Worm (Caenorhabditis elegans): Measurements from ENCODE around the gene nhr-177.
"Not testable (repeated sequence)": the region's sequence is repeated elsewhere in the genome, so short reads cannot be mapped to it uniquely, and the experiment has no call there.

Gene nhr-177

DNA sequence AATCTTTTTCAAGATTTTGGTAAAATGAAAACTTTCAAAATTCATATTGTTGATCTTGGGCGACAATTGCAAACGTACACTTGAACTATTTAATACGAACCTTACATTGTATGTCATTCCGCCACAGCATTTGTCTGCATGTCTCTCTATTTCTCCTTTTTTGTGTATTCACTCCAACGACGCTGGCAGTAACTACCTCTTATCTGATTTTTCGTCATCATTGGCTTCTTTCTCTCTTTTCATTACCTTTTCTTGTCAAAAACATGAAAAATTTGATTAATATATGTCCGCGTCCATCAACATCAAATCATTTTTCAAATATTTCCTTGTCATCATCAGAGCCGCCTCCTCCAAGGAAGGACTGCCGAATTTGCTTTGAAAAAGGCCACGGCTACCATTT lies at the start of gene nhr-177:
Gene nhr-177, plus strand, starts transcription at position 167 of the 400 bp plus-strand sequence.
- peak; percentile 63 for TF ChIP-seq dmd-6 (GFP tag; IDR thresholded peaks at IDR 0.05)
- TF ChIP-seq mdt-29 (GFP tag; IDR thresholded peaks at IDR 0.05) = no peak
- peak; percentile 56; the same call in 1 of the 2 replicates for TF ChIP-seq php-3 (GFP tag; IDR thresholded peaks at IDR 0.05)
- no peak for TF ChIP-seq lir-3 (tag; optimal IDR thresholded peaks at IDR 0.05)
- peak; percentile 51 for TF ChIP-seq hlh-11 (tag; optimal IDR thresholded peaks at IDR 0.05)
- TF ChIP-seq daf-8 (GFP tag; IDR thresholded peaks at IDR 0.05) = no peak
- TF ChIP-seq cey-2 (tag; optimal IDR thresholded peaks at IDR 0.05; ENCODE audit: borderline replicate concordance, insufficient read depth) = no peak
- TF ChIP-seq unc-62 (GFP tag; optimal IDR thresholded peaks at IDR 0.05 in 1 of 2) = peak in 1 of 2 experiments; percentile 35
- no peak for TF ChIP-seq unc-62 (tag; optimal IDR thresholded peaks at IDR 0.05)
- peak; percentile 16 for TF ChIP-seq nhr-77 (tag; optimal IDR thresholded peaks at IDR 0.05)
- no peak for TF ChIP-seq daf-16 (GFP tag; optimal IDR thresholded peaks at IDR 0.05)
- TF ChIP-seq daf-16 (tag; optimal IDR thresholded peaks at IDR 0.05) = peak; percentile 81
- TF ChIP-seq nhr-28 (tag; optimal IDR thresholded peaks at IDR 0.05) = peak; percentile 89
- no peak for TF ChIP-seq D1046.2 (GFP tag; IDR thresholded peaks at IDR 0.05)
- TF ChIP-seq lim-7 (GFP tag; IDR thresholded peaks at IDR 0.05) = no peak
- TF ChIP-seq egl-43 (GFP tag; IDR thresholded peaks at IDR 0.05) = no peak
- no peak for TF ChIP-seq daf-19 (GFP tag; conservative IDR thresholded peaks at IDR 0.05)
- TF ChIP-seq ctbp-1 (GFP tag; IDR thresholded peaks at IDR 0.05) = no peak
- peak; percentile 5 for TF ChIP-seq aha-1 (tag)
- TF ChIP-seq nhr-102 (tag; optimal IDR thresholded peaks at IDR 0.05) = peak; percentile 36
- no peak for TF ChIP-seq dmd-9 (GFP tag; IDR thresholded peaks at IDR 0.05)
- peak; percentile 15 for TF ChIP-seq mxl-3 (GFP tag; optimal IDR thresholded peaks at IDR 0.05)
- no peak for TF ChIP-seq nhr-76 (tag; optimal IDR thresholded peaks at IDR 0.05)
- no peak for TF ChIP-seq snpc-4 (tag; optimal IDR thresholded peaks at IDR 0.05)
- TF ChIP-seq madf-9 (GFP tag; conservative IDR thresholded peaks at IDR 0.05) = no peak
- TF ChIP-seq ztf-11 (tag; optimal IDR thresholded peaks at IDR 0.05) = no peak
- TF ChIP-seq ceh-44 (GFP tag; IDR thresholded peaks at IDR 0.05) = no peak
- TF ChIP-seq F49E8.2 (tag; optimal IDR thresholded peaks at IDR 0.05; ENCODE audit: borderline replicate concordance) = no peak
- TF ChIP-seq nhr-48 (tag; optimal IDR thresholded peaks at IDR 0.05) = no peak
- peak; percentile 65 for TF ChIP-seq dve-1 (tag; optimal IDR thresholded peaks at IDR 0.05; ENCODE audit: insufficient read depth)
- TF ChIP-seq fkh-10 (GFP tag; optimal IDR thresholded peaks at IDR 0.05) = no peak
- no peak for TF ChIP-seq tag-97 (GFP tag; IDR thresholded peaks at IDR 0.05)
- peak; percentile 53 for TF ChIP-seq pqm-1 (tag; optimal IDR thresholded peaks at IDR 0.05)

DNA sequence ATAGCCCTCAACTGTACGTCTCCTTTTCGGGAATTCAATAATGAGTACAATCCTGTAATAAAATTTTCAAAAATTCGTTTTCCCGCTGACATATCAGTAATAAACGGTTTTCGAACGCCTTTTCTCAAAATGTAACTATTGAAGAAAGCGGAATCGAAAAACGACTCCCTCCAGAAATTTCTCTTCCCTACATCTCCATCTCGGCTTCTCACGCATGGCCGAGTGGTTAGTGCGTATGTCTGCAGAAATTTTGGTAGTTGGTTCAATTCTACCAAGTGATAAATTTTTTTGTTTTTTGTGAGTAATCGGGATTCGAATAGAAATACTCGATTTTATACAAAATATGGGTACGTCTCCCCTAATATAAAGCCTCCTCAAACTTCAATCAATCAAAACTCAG lies 48.9 kb upstream of the nhr-177 start:
- peak; percentile 79; the same call in 1 of the 2 replicates for TF ChIP-seq dmd-9 (GFP tag; IDR thresholded peaks at IDR 0.05)
- peak; percentile 92 for TF ChIP-seq vab-7 (GFP tag; IDR thresholded peaks at IDR 0.05)
- peak; percentile 46; the same call in 1 of the 2 replicates for TF ChIP-seq ceh-44 (GFP tag; IDR thresholded peaks at IDR 0.05)
- TF ChIP-seq Y48G9A.11 (GFP tag; IDR thresholded peaks at IDR 0.05) = peak; percentile 69
- peak; percentile 97 for TF ChIP-seq egl-43 (GFP tag; IDR thresholded peaks at IDR 0.05)
- peak; percentile 70 for TF ChIP-seq hmg-1.1 (GFP tag; IDR thresholded peaks at IDR 0.05)
- TF ChIP-seq snpc-1.2 (GFP tag; IDR thresholded peaks at IDR 0.05) = peak; percentile 85; the same call in 1 of the 2 replicates
- TF ChIP-seq dmd-6 (GFP tag; IDR thresholded peaks at IDR 0.05) = peak; percentile 35; the same call in 1 of the 2 replicates
- TF ChIP-seq lin-38 (GFP tag; IDR thresholded peaks at IDR 0.05) = peak; percentile 84
- TF ChIP-seq Y75B8A.6 (GFP tag; IDR thresholded peaks at IDR 0.05) = peak; percentile 67; the same call in 1 of the 2 replicates
- TF ChIP-seq D1046.2 (GFP tag; IDR thresholded peaks at IDR 0.05) = peak; percentile 86
- TF ChIP-seq ceh-20 (GFP tag; IDR thresholded peaks at IDR 0.05) = peak; percentile 70
- TF ChIP-seq zip-11 (GFP tag; IDR thresholded peaks at IDR 0.05) = peak; percentile 77; the same call in 1 of the 2 replicates
- peak; percentile 93; the same call in 1 of the 2 replicates for TF ChIP-seq F44E2.7 (GFP tag; IDR thresholded peaks at IDR 0.05)
- peak; percentile 82 for TF ChIP-seq mxl-2 (GFP tag; conservative IDR thresholded peaks at IDR 0.05)
- TF ChIP-seq dmd-8 (GFP tag; IDR thresholded peaks at IDR 0.05) = peak; percentile 99
- peak; percentile 75 for TF ChIP-seq nhr-41 (GFP tag; IDR thresholded peaks at IDR 0.05)
- TF ChIP-seq arid-1 (GFP tag; conservative IDR thresholded peaks at IDR 0.05) = peak; percentile 95
- TF ChIP-seq ctbp-1 (GFP tag; IDR thresholded peaks at IDR 0.05) = peak; percentile 61; the same call in 1 of the 2 replicates
- TF ChIP-seq madf-9 (GFP tag; conservative IDR thresholded peaks at IDR 0.05) = peak; percentile 81
- peak; percentile 65; the same call in 1 of the 2 replicates for TF ChIP-seq saeg-2 (GFP tag; IDR thresholded peaks at IDR 0.05)
- peak; percentile 32; the same call in 1 of the 2 replicates for TF ChIP-seq mdt-29 (GFP tag; IDR thresholded peaks at IDR 0.05)
- peak; percentile 22 to 77; a peak in 2 of 4 replicates for TF ChIP-seq madf-5 (GFP tag; IDR thresholded peaks at IDR 0.05)
- TF ChIP-seq pha-4 (GFP tag; IDR thresholded peaks at IDR 0.05) = peak; percentile 95
- TF ChIP-seq pha-4 (tag; optimal IDR thresholded peaks at IDR 0.05) = not testable (repeated sequence)

Data from whole organism, L4 larva.